Worm (Caenorhabditis elegans) whole organism, L3 larva: ENCODE results near the gene F37C12.14.

Experiments
- ceh-16 ChIP-seq: sonication (generic microtip); optimal IDR thresholded peaks from 2 replicates; lab custom pipeline; 2017; ENCODE audit warnings: missing biosample characterization, missing genetic modification characterization
- ceh-28 ChIP-seq: fragments of 150-350 bp; optimal IDR thresholded peaks from 2 replicates; lab custom pipeline; 2014; ENCODE audit warnings: missing biosample characterization, missing genetic modification reagents, missing genetic modification characterization
- elt-3 ChIP-seq, 3 experiments: fragments of 150-350 bp in 1 of 3; sonication (generic microtip) in 2 of 3; optimal IDR thresholded peaks; 2 replicates in 2 of 3; 4 replicates in 1 of 3; lab custom pipeline; 2014 to 2017; ENCODE audit warnings: missing biosample characterization in 3 of 3, missing genetic modification characterization in 3 of 3
- nfya-1 ChIP-seq: sonication (generic microtip); optimal IDR thresholded peaks from 2 replicates; lab custom pipeline; 2017; ENCODE audit warnings: missing genetic modification characterization, mild to moderate bottlenecking, missing compliant biosample characterization, antibody characterized with exemption, moderate library complexity; ENCODE audit not compliant: insufficient read depth
- pha-4 ChIP-seq: fragments of 150-350 bp; optimal IDR thresholded peaks from 2 replicates; lab custom pipeline; 2014; ENCODE audit warnings: missing biosample characterization, missing genetic modification reagents, missing genetic modification characterization
- skn-1 ChIP-seq: fragments of 150-350 bp; optimal IDR thresholded peaks from 2 replicates; lab custom pipeline; 2014; ENCODE audit warnings: missing biosample characterization, missing genetic modification characterization
- snpc-4 ChIP-seq: fragments of 150-350 bp; optimal IDR thresholded peaks from 2 replicates; lab custom pipeline; 2014; ENCODE audit warnings: missing biosample characterization, missing genetic modification characterization
- unc-62 ChIP-seq: fragments of 150-350 bp; sonication (generic microtip); optimal IDR thresholded peaks from 4 replicates; lab custom pipeline; 2014; ENCODE audit warnings: missing biosample characterization, missing genetic modification reagents, missing genetic modification characterization
- zag-1 ChIP-seq: fragments of 150-350 bp; optimal IDR thresholded peaks from 2 replicates; lab custom pipeline; 2014; ENCODE audit warnings: missing biosample characterization, missing genetic modification characterization

- no peak for TF ChIP-seq zag-1 (tag; lab: Kevin White, UChicago)
- TF ChIP-seq ceh-16 = no peak
- no peak for TF ChIP-seq ceh-28 (tag; lab: Kevin White, UChicago)
- TF ChIP-seq pha-4 = no peak
- TF ChIP-seq unc-62 = no peak
- TF ChIP-seq elt-3 (tag; optimal IDR thresholded peaks at IDR 0.05; lab: Kevin White, UChicago) = no peak
- TF ChIP-seq skn-1 (tag; lab: Kevin White, UChicago) = no peak
- TF ChIP-seq nfya-1 = no peak
- no peak for TF ChIP-seq snpc-4 (tag; lab: Kevin White, UChicago)
These were observed at the start of gene F37C12.14 for ce11 chrIII:7185473-7185872.
